Fruit fly (Drosophila melanogaster) whole organism: ENCODE results near the gene Idgf3.

Source experiments
- CG8478 ChIP-seq: fragments of >200 bp; optimal IDR thresholded peaks from 2 replicates; lab custom pipeline; 2018; ENCODE audit warnings: inconsistent platforms
- Dll ChIP-seq: fragments of >200 bp; optimal IDR thresholded peaks from 2 replicates; lab custom pipeline; 2017
- EcR ChIP-seq, 2 experiments: fragments of >200 bp; optimal IDR thresholded peaks; 2 replicates each; lab custom pipeline; 2017; ENCODE audit warnings: missing biosample characterization in 2 of 2, missing genetic modification characterization in 2 of 2, missing genetic modification reagents in 2 of 2
- pan ChIP-seq: fragments of >200 bp; optimal IDR thresholded peaks from 2 replicates; lab custom pipeline; 2017
- psq ChIP-seq: fragments of >200 bp; optimal IDR thresholded peaks from 2 replicates; lab custom pipeline; 2017
- usp ChIP-seq: fragments of >200 bp; optimal IDR thresholded peaks from 2 replicates; lab custom pipeline; 2017; ENCODE audit warnings: missing biosample characterization, missing genetic modification characterization, mixed read lengths

Idgf3 gene

DNA sequence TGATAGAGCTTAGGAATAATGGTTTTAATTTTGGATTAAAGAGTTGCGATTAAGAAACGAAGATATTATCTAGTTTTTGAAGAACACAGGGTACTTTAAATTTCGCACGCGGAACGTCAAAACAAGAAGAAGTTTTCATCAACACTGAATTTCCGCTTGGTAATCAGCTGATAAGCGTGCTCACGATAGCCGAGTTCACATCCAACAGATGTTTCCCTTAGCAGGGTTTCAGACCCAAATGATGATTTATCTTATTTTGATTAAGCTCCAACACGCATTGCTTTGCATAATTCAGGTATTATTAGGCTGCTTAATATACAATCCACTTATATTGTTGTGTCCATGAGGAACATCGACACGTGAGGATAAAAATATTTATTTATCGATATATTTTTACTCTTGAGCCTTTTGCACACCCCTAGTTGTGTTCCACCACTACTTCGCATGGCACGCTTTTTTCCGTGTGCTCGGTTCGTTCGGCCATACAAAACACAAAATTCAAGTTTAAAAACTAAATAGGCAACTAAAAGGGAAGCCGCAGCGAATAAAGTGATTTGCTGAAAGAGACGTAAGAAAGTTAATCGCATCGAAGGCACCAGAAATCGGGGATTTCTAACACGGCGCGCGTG is 40.5 kb downstream of the Idgf3 start, which contains the start of gene Tpr2:
Gene Tpr2, plus strand, starts transcription at position 418 of the 629 bp plus-strand sequence.
- TF ChIP-seq pan (peak; percentile 62), Dll (lab: Kevin White, UChicago) (no peak)

DNA sequence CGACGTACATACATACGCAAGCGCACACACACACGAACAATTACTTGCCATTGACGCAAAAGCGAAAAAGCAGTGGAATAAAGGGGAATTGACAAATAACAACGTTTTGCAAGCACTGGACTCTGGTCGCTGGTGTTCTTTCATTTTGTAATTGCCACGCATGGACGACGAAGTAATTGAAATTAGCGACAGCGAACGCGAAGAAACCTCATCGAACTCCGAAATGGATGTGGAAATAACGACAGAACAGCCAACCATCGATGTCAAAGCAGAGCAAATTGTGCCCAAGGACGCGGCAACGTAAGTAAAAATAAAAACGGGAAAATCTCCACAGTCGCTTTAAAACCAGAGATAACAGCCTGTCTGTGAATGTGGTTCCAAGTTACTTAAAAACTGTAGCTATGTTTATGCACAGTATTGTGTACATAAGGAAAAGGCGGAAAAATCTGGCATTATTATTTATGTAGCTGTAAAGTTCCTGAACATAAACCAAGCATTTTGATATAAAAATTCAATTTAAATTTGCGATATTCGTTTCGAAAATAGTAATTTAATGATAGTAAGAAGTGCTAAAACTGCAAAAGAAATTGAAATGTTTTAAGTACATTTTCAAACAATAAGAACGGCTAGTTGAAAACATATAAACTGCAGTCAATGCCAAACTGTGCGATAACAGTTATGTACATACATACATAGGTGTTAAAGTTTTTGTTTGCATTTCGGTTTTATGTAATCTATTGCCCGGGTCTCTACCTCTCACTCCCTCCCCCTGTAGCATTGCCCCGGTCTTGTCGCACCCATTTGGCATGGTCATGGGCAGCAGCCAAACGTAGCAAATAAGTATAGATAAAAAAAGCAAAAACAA is 41.3 kb downstream of the Idgf3 start:
- TF ChIP-seq pan (no peak), Dll (lab: Kevin White, UChicago) (no peak), EcR (GFP tag; optimal IDR thresholded peaks at IDR 0.05; lab: Kevin White, UChicago) (no peak), psq (lab: Kevin White, UChicago) (no peak), CG8478 (lab: Kevin White, UChicago) (no peak), usp (GFP tag; lab: Kevin White, UChicago) (no peak)

DNA sequence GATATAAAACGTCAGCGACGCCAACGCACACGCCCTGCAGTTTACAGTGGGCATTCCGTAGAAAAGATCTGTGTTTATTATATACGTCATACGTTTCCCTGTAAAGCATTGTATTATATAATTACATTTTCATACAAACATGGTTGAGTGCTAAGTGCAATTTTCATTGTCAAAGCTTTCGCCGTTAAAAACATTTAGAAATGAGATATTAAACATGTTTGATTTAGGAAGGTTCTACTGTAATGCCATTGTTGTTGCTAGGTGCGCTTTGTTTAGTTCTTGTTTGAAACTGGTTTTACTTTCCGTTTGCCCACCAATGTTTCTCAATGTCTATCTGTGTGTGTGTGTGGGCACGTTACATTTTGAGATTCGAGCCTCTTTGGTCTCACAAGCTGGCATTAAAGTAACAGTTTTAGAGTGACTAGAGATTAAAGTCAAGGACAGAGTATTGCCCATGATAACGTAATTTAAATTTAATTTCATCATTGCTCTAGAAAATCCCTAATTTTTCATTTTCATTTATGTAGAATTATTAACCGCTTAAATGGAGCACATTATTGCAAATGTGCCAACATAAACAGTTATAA is 42.0 kb downstream of the Idgf3 start:
- TF ChIP-seq pan, result no peak
- TF ChIP-seq usp (GFP tag; lab: Kevin White, UChicago), result no peak
- TF ChIP-seq EcR (GFP tag; optimal IDR thresholded peaks at IDR 0.05; lab: Kevin White, UChicago), result no peak
- no peak for TF ChIP-seq CG8478 (lab: Kevin White, UChicago)
- no peak for TF ChIP-seq psq (lab: Kevin White, UChicago)
- no peak for TF ChIP-seq Dll (lab: Kevin White, UChicago)

DNA sequence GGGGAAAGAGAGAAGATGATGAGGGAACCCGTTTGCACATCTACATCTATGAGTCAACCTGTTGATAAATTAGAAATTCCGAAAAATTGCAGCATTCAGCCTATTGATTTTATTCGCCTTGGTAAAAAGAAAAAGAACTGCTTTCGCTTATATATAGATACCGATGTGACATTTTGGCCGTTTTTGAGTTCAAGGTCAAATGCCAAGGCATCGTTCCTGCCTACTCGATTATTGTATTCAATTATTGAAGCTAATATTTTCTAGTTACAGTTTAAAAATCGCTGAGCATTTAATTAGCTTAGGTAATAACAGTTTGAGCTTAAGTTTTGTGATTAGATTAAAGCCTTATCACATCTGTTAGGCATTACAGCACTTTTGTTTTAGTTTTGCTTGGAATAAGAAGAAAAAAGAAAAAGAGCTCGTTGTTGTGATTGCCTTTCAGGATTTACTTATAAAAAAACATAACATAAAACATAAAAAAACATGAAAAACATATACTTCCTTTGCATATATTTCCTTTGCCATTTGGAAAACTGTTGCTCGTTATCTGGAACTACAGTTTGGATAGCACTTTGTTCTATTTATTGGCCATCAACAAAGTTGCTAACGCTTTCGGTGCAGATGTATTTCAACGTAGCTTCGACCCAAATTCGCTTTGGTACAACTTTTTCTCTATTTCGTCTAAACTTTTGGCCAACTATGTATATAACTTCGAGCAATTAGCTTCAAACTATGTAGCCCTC is 43.5 kb downstream of the Idgf3 start:
- TF ChIP-seq usp (GFP tag; lab: Kevin White, UChicago) (no peak), CG8478 (lab: Kevin White, UChicago) (no peak), psq (lab: Kevin White, UChicago) (no peak), Dll (lab: Kevin White, UChicago) (no peak), EcR (GFP tag; optimal IDR thresholded peaks at IDR 0.05; lab: Kevin White, UChicago) (no peak), pan (no peak)

DNA sequence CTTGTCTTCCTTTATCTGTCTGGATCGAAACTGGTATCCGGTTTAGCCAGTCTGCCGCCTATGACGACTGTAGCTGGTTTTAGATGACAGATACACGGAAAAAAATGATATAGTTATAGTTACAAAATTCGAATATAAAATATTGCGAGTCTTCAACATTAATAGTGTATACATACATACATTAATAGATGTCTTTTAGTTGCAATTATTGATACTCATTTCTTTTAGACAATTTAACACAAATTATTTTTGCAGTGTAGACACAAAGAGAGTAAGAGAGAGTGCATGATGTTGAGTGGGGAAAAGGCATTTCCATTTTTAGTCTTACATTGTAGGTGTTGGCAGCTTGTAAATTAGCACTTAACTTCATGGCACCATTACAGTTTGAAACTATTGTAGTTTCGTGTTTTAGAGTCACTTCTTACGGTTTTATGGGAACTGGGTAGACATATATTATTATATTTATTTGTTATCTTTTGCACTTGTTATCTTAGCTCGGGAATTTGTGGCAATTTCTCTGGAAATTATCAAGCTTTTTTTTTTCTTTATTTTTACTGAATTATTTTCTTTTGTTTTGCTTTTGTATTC is 44.6 kb downstream of the Idgf3 start:
- TF ChIP-seq pan (no peak), psq (lab: Kevin White, UChicago) (no peak), usp (GFP tag; lab: Kevin White, UChicago) (no peak), EcR (GFP tag; optimal IDR thresholded peaks at IDR 0.05; lab: Kevin White, UChicago) (no peak), CG8478 (lab: Kevin White, UChicago) (no peak), Dll (lab: Kevin White, UChicago) (no peak)

DNA sequence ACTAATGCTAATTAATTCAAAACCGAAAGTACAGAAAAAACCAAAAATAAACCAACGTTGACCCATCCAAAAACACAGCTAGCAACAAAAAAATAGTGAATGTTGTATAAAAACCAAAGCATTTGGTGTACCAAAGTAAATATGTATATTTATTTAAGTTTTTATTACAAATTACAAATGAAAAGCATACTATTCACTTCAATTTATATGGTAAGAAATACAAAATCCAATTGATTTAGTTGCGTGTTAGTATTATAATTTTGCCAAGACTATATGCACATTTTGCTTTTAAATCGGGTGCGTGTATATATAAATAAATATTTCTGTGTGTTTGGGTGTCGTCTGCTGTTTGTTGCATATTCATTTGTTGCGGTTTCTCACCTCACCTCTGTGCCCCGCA is 46.5 kb downstream of the Idgf3 start:
- TF ChIP-seq pan, result no peak
- no peak for TF ChIP-seq CG8478 (lab: Kevin White, UChicago)
- no peak for TF ChIP-seq usp (GFP tag; lab: Kevin White, UChicago)

DNA sequence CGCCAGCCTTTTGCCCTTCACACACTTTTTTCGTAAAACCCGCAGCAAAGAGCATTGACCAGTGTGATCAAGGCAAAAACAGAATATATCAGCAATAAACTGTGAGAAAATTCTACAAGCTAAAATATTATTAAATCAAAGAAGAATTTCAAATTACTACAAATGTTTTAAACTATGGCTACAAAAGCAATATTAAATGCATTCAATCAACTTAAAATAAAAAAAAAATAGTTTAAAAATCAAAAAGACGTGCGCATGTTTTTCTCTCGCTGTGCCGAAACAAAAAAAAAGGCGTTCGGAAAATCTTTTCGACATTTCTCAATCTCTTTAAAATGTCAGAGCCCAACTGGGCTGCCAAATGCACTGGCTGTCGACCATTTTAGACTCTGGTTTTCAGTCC is 47.4 kb downstream of the Idgf3 start:
- TF ChIP-seq EcR (GFP tag; optimal IDR thresholded peaks at IDR 0.05; lab: Kevin White, UChicago) (no peak), psq (lab: Kevin White, UChicago) (no peak), CG8478 (lab: Kevin White, UChicago) (no peak)

DNA sequence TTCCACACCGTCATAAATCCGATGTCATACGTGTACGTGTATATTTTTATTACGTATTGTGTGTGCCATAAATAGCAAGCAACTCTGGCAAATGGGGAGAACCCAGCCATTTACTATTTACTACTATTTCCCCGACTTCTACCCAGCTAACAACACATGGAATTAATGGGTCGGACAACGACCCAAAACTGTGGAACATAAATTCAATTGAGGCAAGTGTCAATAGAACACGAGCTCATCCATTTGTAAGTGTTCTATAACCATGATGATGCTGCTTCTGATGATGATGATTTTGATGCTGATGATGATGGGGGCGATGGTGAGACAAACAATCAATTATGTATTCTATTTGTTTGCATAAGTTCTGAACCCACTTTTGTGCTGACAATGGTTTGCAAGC is 48.9 kb downstream of the Idgf3 start:
- no peak for TF ChIP-seq usp (GFP tag; lab: Kevin White, UChicago)
- TF ChIP-seq EcR (GFP tag; optimal IDR thresholded peaks at IDR 0.05; lab: Kevin White, UChicago), result no peak
- TF ChIP-seq Dll (lab: Kevin White, UChicago), result no peak
- no peak for TF ChIP-seq CG8478 (lab: Kevin White, UChicago)
- no peak for TF ChIP-seq psq (lab: Kevin White, UChicago)

DNA sequence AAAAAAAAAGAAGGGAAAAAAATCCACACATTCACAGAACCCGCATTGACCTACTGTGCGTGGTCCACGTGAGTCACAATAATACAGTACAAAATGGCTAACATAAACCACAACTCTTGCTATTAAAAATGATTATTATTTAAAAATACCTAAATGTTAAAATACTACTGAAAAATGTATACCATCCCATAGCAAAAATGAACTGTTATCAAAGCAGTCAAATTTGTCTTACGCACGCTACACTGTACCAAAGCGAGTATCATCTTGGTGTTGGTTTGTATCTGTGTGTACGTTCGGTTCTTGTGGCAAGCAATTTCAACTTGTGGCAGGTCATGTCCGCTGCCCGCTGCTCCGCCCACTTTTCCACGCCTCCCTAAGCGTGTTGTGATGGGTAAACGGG is 49.8 kb downstream of the Idgf3 start:
- TF ChIP-seq CG8478 (lab: Kevin White, UChicago) (no peak), usp (GFP tag; lab: Kevin White, UChicago) (no peak), Dll (lab: Kevin White, UChicago) (no peak), psq (lab: Kevin White, UChicago) (no peak), pan (no peak), EcR (GFP tag; optimal IDR thresholded peaks at IDR 0.05; lab: Kevin White, UChicago) (no peak)

DNA sequence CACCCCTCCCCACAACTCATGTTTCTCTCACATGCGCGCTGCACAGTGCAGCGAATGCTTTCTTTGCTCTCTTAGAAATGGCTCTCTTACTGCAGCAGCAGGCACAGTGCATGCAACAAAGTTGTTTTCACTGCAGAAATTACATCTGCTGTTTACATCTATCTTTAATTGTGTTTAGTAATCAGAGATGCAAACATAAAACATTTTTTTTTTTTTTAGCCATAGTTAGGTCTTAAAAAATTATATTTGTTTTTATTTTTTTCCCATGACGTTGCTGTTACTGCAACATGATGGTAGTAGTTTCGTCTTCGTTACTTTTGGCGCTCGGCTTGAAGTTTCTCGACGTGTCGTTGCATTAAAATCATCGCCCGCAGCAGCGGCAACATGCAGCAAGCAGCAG is 50.7 kb downstream of the Idgf3 start:
- TF ChIP-seq CG8478 (lab: Kevin White, UChicago) (no peak), psq (lab: Kevin White, UChicago) (no peak), Dll (lab: Kevin White, UChicago) (no peak), EcR (GFP tag; optimal IDR thresholded peaks at IDR 0.05; lab: Kevin White, UChicago) (no peak), usp (GFP tag; lab: Kevin White, UChicago) (no peak), pan (no peak)
